Worm (Caenorhabditis elegans) whole organism, early embryonic: ENCODE measurements around the gene C45G9.4.

Source experiments
- ama-1 ChIP-seq: fragments of 150-350 bp; optimal IDR thresholded peaks from 2 replicates; lab custom pipeline; 2014
- ceh-13 ChIP-seq: fragments of 200-800 bp; sonication (Bioruptor generic); optimal IDR thresholded peaks from 2 replicates; lab custom pipeline; 2018; ENCODE audit warnings: mild to moderate bottlenecking, missing genetic modification characterization, missing compliant biosample characterization
- ceh-36 ChIP-seq: sonication (generic microtip); optimal IDR thresholded peaks from 2 replicates; lab custom pipeline; 2016; ENCODE audit warnings: missing genetic modification characterization, inconsistent platforms, missing compliant biosample characterization
- flt-1 ChIP-seq: fragments of 200-800 bp; sonication (Bioruptor generic); IDR thresholded peaks from 2 replicates; pipeline ENCODE4 v1.3.6; 2022; ENCODE audit warnings: missing genetic modification characterization, missing compliant biosample characterization
- hmbx-1 ChIP-seq: sonication (generic microtip); optimal IDR thresholded peaks from 2 replicates; lab custom pipeline; 2016; ENCODE audit warnings: mild to moderate bottlenecking, missing genetic modification characterization, missing compliant biosample characterization
- tbx-37 ChIP-seq: fragments of 200-800 bp; sonication (Bioruptor generic); conservative IDR thresholded peaks from 2 replicates; pipeline ENCODE4 v1.3.6; 2022; ENCODE audit warnings: missing genetic modification reagents, missing genetic modification characterization, missing compliant biosample characterization

- TF ChIP-seq flt-1 (GFP tag; lab: Robert Waterston, UW) (no peak), hmbx-1 (tag; lab: Kevin White, UChicago) (no peak), ama-1 (lab: Kevin White, UChicago) (no peak), ceh-36 (tag; lab: Kevin White, UChicago) (no peak), ceh-13 (GFP tag; lab: Kevin White, UChicago) (no peak), tbx-37 (GFP tag; lab: Robert Waterston, UW) (no peak)
Observed at ce11 chrIII:5023642-5024041, 38.9 kb upstream of the C45G9.4 start.
